Worm (Caenorhabditis elegans): ENCODE measurements around the gene mtss-1.

- no peak for TF ChIP-seq unc-39 (tag; optimal IDR thresholded peaks at IDR 0.05)
- no peak for TF ChIP-seq mep-1 (tag; optimal IDR thresholded peaks at IDR 0.05)
- TF ChIP-seq snpc-4 (tag; optimal IDR thresholded peaks at IDR 0.05) = no peak
- no peak for TF ChIP-seq sptf-1 (tag; optimal IDR thresholded peaks at IDR 0.05)
- no peak for TF ChIP-seq mls-2 (tag; optimal IDR thresholded peaks at IDR 0.05)
- no peak for TF ChIP-seq lsy-2 (tag; optimal IDR thresholded peaks at IDR 0.05)
- TF ChIP-seq lin-13 (tag; optimal IDR thresholded peaks at IDR 0.05) = no peak
- TF ChIP-seq ceh-39 (tag; optimal IDR thresholded peaks at IDR 0.05) = no peak
These were observed 1.6 kb upstream of the mtss-1 start for ce11 chrIII:8766467-8766866.
